Fruit fly (Drosophila melanogaster): ENCODE results near the gene CG15357.

Gene CG15357

dm6 chr2L:1911316-1911873 is 34.1 kb downstream of the CG15357 start (continued):
- TF ChIP-seq Mad (GFP tag; optimal IDR thresholded peaks at IDR 0.05): no peak
- TF ChIP-seq btn (GFP tag; optimal IDR thresholded peaks at IDR 0.05): no peak
- TF ChIP-seq wek (GFP tag; optimal IDR thresholded peaks at IDR 0.05): no peak
- TF ChIP-seq bcd (GFP tag; optimal IDR thresholded peaks at IDR 0.05): no peak
- TF ChIP-seq psq (GFP tag; optimal IDR thresholded peaks at IDR 0.05): peak; percentile 82
- no peak for TF ChIP-seq CG12104 (GFP tag; optimal IDR thresholded peaks at IDR 0.05)
- peak; percentile 25 for TF ChIP-seq Meics (GFP tag; optimal IDR thresholded peaks at IDR 0.05)
- no peak for TF ChIP-seq CG4707 (GFP tag; optimal IDR thresholded peaks at IDR 0.05)
- TF ChIP-seq CG11696 (GFP tag; IDR thresholded peaks at IDR 0.05): no peak
- no peak for TF ChIP-seq inv (GFP tag; IDR thresholded peaks at IDR 0.05; ENCODE audit: partially characterized antibody)
- peak; percentile 38 for TF ChIP-seq CG12769 (tag; optimal IDR thresholded peaks at IDR 0.05)
- no peak for TF ChIP-seq CG7987 (GFP tag; optimal IDR thresholded peaks at IDR 0.05)
- TF ChIP-seq nom (GFP tag; optimal IDR thresholded peaks at IDR 0.05): no peak
- TF ChIP-seq salm (tag; optimal IDR thresholded peaks at IDR 0.05): no peak
- TF ChIP-seq CG8388 (GFP tag; optimal IDR thresholded peaks at IDR 0.05): peak; percentile 4
- TF ChIP-seq sna (GFP tag; IDR thresholded peaks at IDR 0.05; ENCODE audit: partially characterized antibody): no peak
- no peak for TF ChIP-seq CG43689 (GFP tag; IDR thresholded peaks at IDR 0.05)
- no peak for TF ChIP-seq chif (GFP tag; optimal IDR thresholded peaks at IDR 0.05)
- TF ChIP-seq CG6765 (GFP tag; optimal IDR thresholded peaks at IDR 0.05): no peak
- peak; percentile 58 for TF ChIP-seq CG18262 (tag; optimal IDR thresholded peaks at IDR 0.05)
- no peak for TF ChIP-seq CG2199 (GFP tag; IDR thresholded peaks at IDR 0.05)
- no peak for TF ChIP-seq CG2129 (GFP tag; IDR thresholded peaks at IDR 0.05; ENCODE audit: partially characterized antibody)
- no peak for TF ChIP-seq B-H2 (GFP tag; optimal IDR thresholded peaks at IDR 0.05)
- TF ChIP-seq ap (GFP tag; IDR thresholded peaks at IDR 0.05): no peak
- TF ChIP-seq Eip74EF (GFP tag; optimal IDR thresholded peaks at IDR 0.05): no peak
- no peak for TF ChIP-seq CG12659 (GFP tag; optimal IDR thresholded peaks at IDR 0.05)
- TF ChIP-seq zen2 (GFP tag; IDR thresholded peaks at IDR 0.05; ENCODE audit: partially characterized antibody): no peak
- no peak for TF ChIP-seq Oaz (GFP tag; IDR thresholded peaks at IDR 0.05)
- TF ChIP-seq CG9727 (GFP tag; optimal IDR thresholded peaks at IDR 0.05): no peak
- TF ChIP-seq CG1832 (GFP tag; optimal IDR thresholded peaks at IDR 0.05): no peak
- no peak for TF ChIP-seq Doc2 (GFP tag; IDR thresholded peaks at IDR 0.05)
- no peak for TF ChIP-seq dm (GFP tag; optimal IDR thresholded peaks at IDR 0.05)
- no peak for TF ChIP-seq CG8281 (tag; optimal IDR thresholded peaks at IDR 0.05)
- no peak for TF ChIP-seq tgo (GFP tag; IDR thresholded peaks at IDR 0.05)
- TF ChIP-seq Hsf (GFP tag; optimal IDR thresholded peaks at IDR 0.05): no peak
- no peak for TF ChIP-seq gsb (GFP tag; IDR thresholded peaks at IDR 0.05)
- TF ChIP-seq twi (tag; optimal IDR thresholded peaks at IDR 0.05): no peak
- no peak for TF ChIP-seq lola (GFP tag; optimal IDR thresholded peaks at IDR 0.05)
- TF ChIP-seq fd64A (GFP tag; optimal IDR thresholded peaks at IDR 0.05): peak; percentile 12
- TF ChIP-seq Fer3 (tag; optimal IDR thresholded peaks at IDR 0.05): no peak
- TF ChIP-seq wdn (GFP tag; IDR thresholded peaks at IDR 0.05): no peak
- no peak for TF ChIP-seq oc (tag; optimal IDR thresholded peaks at IDR 0.05)
- no peak for TF ChIP-seq ase (GFP tag; IDR thresholded peaks at IDR 0.05)
- TF ChIP-seq CG15073 (GFP tag; optimal IDR thresholded peaks at IDR 0.05): no peak
- TF ChIP-seq CG15011 (GFP tag; optimal IDR thresholded peaks at IDR 0.05): no peak
- no peak for TF ChIP-seq caup (GFP tag; optimal IDR thresholded peaks at IDR 0.05; ENCODE audit: severe bottlenecking)
- no peak for TF ChIP-seq Dek (tag; optimal IDR thresholded peaks at IDR 0.05)
- TF ChIP-seq CG10654 (GFP tag; optimal IDR thresholded peaks at IDR 0.05): no peak
- no peak for TF ChIP-seq wor (GFP tag; IDR thresholded peaks at IDR 0.05)
- no peak for TF ChIP-seq sob (GFP tag; IDR thresholded peaks at IDR 0.05)
